Worm (Caenorhabditis elegans) whole organism, young adult: Measurements from ENCODE around the gene B0336.12.

Experiments used
- B0035.1 ChIP-seq: sonication (generic microtip); optimal IDR thresholded peaks from 2 replicates; lab custom pipeline; 2016; ENCODE audit warnings: missing genetic modification characterization, mild to moderate bottlenecking, missing compliant biosample characterization, missing genotype, missing genetic modification reagents
- B0261.1 ChIP-seq: sonication (generic microtip); optimal IDR thresholded peaks from 2 replicates; lab custom pipeline; 2016; ENCODE audit warnings: mild to moderate bottlenecking, missing genetic modification characterization, moderate library complexity, missing compliant biosample characterization
- C17E4.6 ChIP-seq: fragments of 200-800 bp; sonication (Bioruptor generic); IDR thresholded peaks from 2 replicates; pipeline ENCODE4 v1.3.6; 2022; ENCODE audit warnings: missing genetic modification reagents, missing genetic modification characterization, missing compliant biosample characterization
- D2030.7 ChIP-seq: fragments of 200-800 bp; sonication (Bioruptor generic); IDR thresholded peaks from 2 replicates; pipeline ENCODE4 v1.3.6; 2022; ENCODE audit warnings: missing genetic modification reagents, missing genetic modification characterization, missing compliant biosample characterization
- F22D6.2 ChIP-seq: sonication (generic microtip); optimal IDR thresholded peaks from 2 replicates; lab custom pipeline; 2016; ENCODE audit warnings: mild to moderate bottlenecking, missing genetic modification characterization, missing compliant biosample characterization
- F37B4.10 ChIP-seq: fragments of 200-800 bp; sonication (Bioruptor generic); IDR thresholded peaks from 2 replicates; pipeline ENCODE4 v1.3.6; 2022; ENCODE audit warnings: missing genetic modification characterization, missing compliant biosample characterization
- F49E8.2 ChIP-seq: sonication (generic microtip); optimal IDR thresholded peaks from 3 replicates; lab custom pipeline; 2017; ENCODE audit warnings: missing genetic modification characterization, mild to moderate bottlenecking, missing compliant biosample characterization, antibody characterized with exemption, moderate library complexity; ENCODE audit not compliant: insufficient read depth
- F57A8.1 ChIP-seq: fragments of 200-800 bp; sonication (Bioruptor generic); optimal IDR thresholded peaks from 2 replicates; lab custom pipeline; 2018; ENCODE audit warnings: mild to moderate bottlenecking, missing genetic modification characterization, moderate library complexity, missing compliant biosample characterization
- K11D2.4 ChIP-seq: fragments of 200-800 bp; sonication (Bioruptor generic); IDR thresholded peaks from 2 replicates; pipeline ENCODE4 v1.3.6; 2022; ENCODE audit warnings: missing genetic modification reagents, missing genetic modification characterization, missing compliant biosample characterization
- T07F8.4 ChIP-seq: sonication (generic microtip); optimal IDR thresholded peaks from 2 replicates; lab custom pipeline; 2016; ENCODE audit warnings: mild to moderate bottlenecking, missing genetic modification characterization, moderate library complexity, missing compliant biosample characterization
- Y56A3A.18 ChIP-seq: fragments of 200-800 bp; sonication (Bioruptor generic); IDR thresholded peaks from 2 replicates; pipeline ENCODE4 v1.3.6; 2022; ENCODE audit warnings: missing genetic modification reagents, missing genetic modification characterization, missing compliant biosample characterization
- Y67H2A.10 ChIP-seq: fragments of 200-800 bp; sonication (Bioruptor generic); conservative IDR thresholded peaks from 2 replicates; pipeline ENCODE4 v1.3.6; 2022; ENCODE audit warnings: missing genetic modification reagents, missing genetic modification characterization, missing compliant biosample characterization
- akir-1 ChIP-seq: fragments of 200-800 bp; sonication (Bioruptor generic); optimal IDR thresholded peaks from 2 replicates; lab custom pipeline; 2018; ENCODE audit warnings: mild to moderate bottlenecking, missing genetic modification characterization, moderate library complexity, missing compliant biosample characterization
- aptf-3 ChIP-seq: fragments of 200-800 bp; sonication (Bioruptor generic); IDR thresholded peaks from 2 replicates; pipeline ENCODE4 v1.3.6; 2022; ENCODE audit warnings: missing genetic modification characterization, missing compliant biosample characterization
- athp-1 ChIP-seq: sonication (generic microtip); optimal IDR thresholded peaks from 2 replicates; lab custom pipeline; 2017; ENCODE audit warnings: mild to moderate bottlenecking, missing genetic modification characterization, missing compliant biosample characterization
- attf-6 ChIP-seq: fragments of 200-800 bp; sonication (Bioruptor generic); IDR thresholded peaks from 2 replicates; pipeline ENCODE4 v1.3.6; 2022; ENCODE audit warnings: missing genetic modification reagents, missing genetic modification characterization, missing compliant biosample characterization
- bed-1 ChIP-seq: fragments of 200-800 bp; sonication (Bioruptor generic); IDR thresholded peaks from 2 replicates; pipeline ENCODE4 v1.3.6; 2022; ENCODE audit warnings: missing genetic modification reagents, missing genetic modification characterization, missing compliant biosample characterization
- ceh-100 ChIP-seq: fragments of 200-800 bp; sonication (Bioruptor generic); IDR thresholded peaks from 2 replicates; pipeline ENCODE4 v1.3.6; 2022; ENCODE audit warnings: missing genetic modification reagents, missing genetic modification characterization, missing compliant biosample characterization
- ceh-40 ChIP-seq: fragments of 200-800 bp; sonication (Bioruptor generic); IDR thresholded peaks from 2 replicates; pipeline ENCODE4 v1.3.6; 2022; ENCODE audit warnings: missing genetic modification characterization, missing compliant biosample characterization
- ceh-91 ChIP-seq: fragments of 200-800 bp; sonication (Bioruptor generic); IDR thresholded peaks from 2 replicates; pipeline ENCODE4 v1.3.6; 2022; ENCODE audit warnings: missing genetic modification reagents, missing genetic modification characterization, missing compliant biosample characterization
- die-1 ChIP-seq: sonication (generic microtip); optimal IDR thresholded peaks from 2 replicates; lab custom pipeline; 2016; ENCODE audit warnings: missing genotype, mild to moderate bottlenecking, missing genetic modification characterization, missing compliant biosample characterization
- dox-1 ChIP-seq: fragments of 200-800 bp; sonication (Bioruptor generic); IDR thresholded peaks from 2 replicates; pipeline ENCODE4 v1.3.6; 2022; ENCODE audit warnings: missing genetic modification reagents, missing genetic modification characterization, missing compliant biosample characterization
- efl-1 ChIP-seq: fragments of 150-350 bp; optimal IDR thresholded peaks from 2 replicates; lab custom pipeline; 2014; ENCODE audit warnings: missing biosample characterization, missing genetic modification reagents, missing genetic modification characterization
- egl-18 ChIP-seq: fragments of 200-800 bp; sonication (Bioruptor generic); IDR thresholded peaks from 2 replicates; pipeline ENCODE4 v1.3.6; 2022; ENCODE audit warnings: missing genetic modification reagents, missing genetic modification characterization, missing compliant biosample characterization
- egl-44 ChIP-seq: fragments of 200-800 bp; sonication (Bioruptor generic); IDR thresholded peaks from 2 replicates; pipeline ENCODE4 v1.3.6; 2022; ENCODE audit warnings: missing genetic modification reagents, missing genetic modification characterization, missing compliant biosample characterization
- hlh-12 ChIP-seq: sonication (generic microtip); optimal IDR thresholded peaks from 2 replicates; lab custom pipeline; 2016; ENCODE audit warnings: missing genetic modification characterization, missing compliant biosample characterization
- hrde-1 ChIP-seq: sonication (generic microtip); optimal IDR thresholded peaks from 2 replicates; lab custom pipeline; 2016; ENCODE audit warnings: missing genetic modification characterization, mild to moderate bottlenecking, missing compliant biosample characterization, moderate library complexity, missing genotype, missing genetic modification reagents, borderline replicate concordance
- let-526 ChIP-seq: fragments of 200-800 bp; sonication (Bioruptor generic); IDR thresholded peaks from 2 replicates; pipeline ENCODE4 v1.3.6; 2022; ENCODE audit warnings: missing genetic modification reagents, missing genetic modification characterization, missing compliant biosample characterization
- let-607 ChIP-seq, 2 experiments: fragments of 200-800 bp in 1 of 2; sonication (Bioruptor generic) in 1 of 2; sonication (generic microtip) in 1 of 2; optimal IDR thresholded peaks; 2 replicates each; lab custom pipeline; 2016 to 2018; ENCODE audit warnings: mild to moderate bottlenecking in 2 of 2, missing compliant biosample characterization in 2 of 2, missing genetic modification characterization in 2 of 2, moderate library complexity in 2 of 2, missing genotype in 1 of 2
- lsy-27 ChIP-seq: sonication (generic microtip); optimal IDR thresholded peaks from 2 replicates; lab custom pipeline; 2017; ENCODE audit warnings: missing genetic modification characterization, mild to moderate bottlenecking, missing compliant biosample characterization, antibody characterized with exemption, missing genotype, borderline replicate concordance; ENCODE audit not compliant: insufficient read depth
- madf-10 ChIP-seq: sonication (generic microtip); optimal IDR thresholded peaks from 2 replicates; lab custom pipeline; 2016; ENCODE audit warnings: mild to moderate bottlenecking, missing genetic modification characterization, missing compliant biosample characterization
- mel-28 ChIP-seq: sonication (generic microtip); optimal IDR thresholded peaks from 2 replicates; lab custom pipeline; 2016; ENCODE audit warnings: borderline replicate concordance, mild to moderate bottlenecking, missing genetic modification characterization, missing compliant biosample characterization
- mes-4 ChIP-seq: sonication (generic microtip); optimal IDR thresholded peaks from 2 replicates; lab custom pipeline; 2016; ENCODE audit warnings: missing genotype, missing genetic modification characterization, missing compliant biosample characterization
- nfya-1 ChIP-seq: sonication (generic microtip); optimal IDR thresholded peaks from 2 replicates; lab custom pipeline; 2017; ENCODE audit warnings: antibody characterized with exemption, missing compliant biosample characterization, missing genetic modification characterization, borderline replicate concordance; ENCODE audit not compliant: insufficient read depth
- nfyb-1 ChIP-seq: fragments of 200-800 bp; sonication (Bioruptor generic); IDR thresholded peaks from 2 replicates; pipeline ENCODE4 v1.3.6; 2022; ENCODE audit warnings: missing genetic modification reagents, missing genetic modification characterization, missing compliant biosample characterization
- nhr-120 ChIP-seq: fragments of 200-800 bp; sonication (Bioruptor generic); IDR thresholded peaks from 2 replicates; pipeline ENCODE4 v1.3.6; 2022; ENCODE audit warnings: missing genetic modification characterization, missing compliant biosample characterization
- nhr-27 ChIP-seq: fragments of 200-800 bp; sonication (Bioruptor generic); optimal IDR thresholded peaks from 2 replicates; lab custom pipeline; 2018; ENCODE audit warnings: mild to moderate bottlenecking, missing genetic modification characterization, moderate library complexity, missing compliant biosample characterization
- pha-4 ChIP-seq: fragments of 150-350 bp; sonication (generic microtip); optimal IDR thresholded peaks from 2 replicates; lab custom pipeline; 2014; ENCODE audit warnings: missing biosample characterization, missing genetic modification reagents, missing genetic modification characterization
- rcor-1 ChIP-seq: fragments of 200-800 bp; sonication (Bioruptor generic); IDR thresholded peaks from 2 replicates; pipeline ENCODE4 v1.3.6; 2022; ENCODE audit warnings: missing genetic modification reagents, missing genetic modification characterization, missing compliant biosample characterization
- rec-8 ChIP-seq, 2 experiments: sonication (generic microtip); optimal IDR thresholded peaks; 2 replicates each; lab custom pipeline; 2016; ENCODE audit warnings: mild to moderate bottlenecking in 2 of 2, missing genetic modification characterization in 2 of 2, missing genetic modification reagents in 2 of 2, missing genotype in 2 of 2, missing biosample characterization in 1 of 2, missing compliant biosample characterization in 1 of 2, moderate library complexity in 1 of 2
- sdz-38 ChIP-seq: sonication (generic microtip); optimal IDR thresholded peaks from 2 replicates; lab custom pipeline; 2016; ENCODE audit warnings: missing genotype, missing genetic modification characterization, missing compliant biosample characterization
- sea-2 ChIP-seq: fragments of 200-800 bp; sonication (Bioruptor generic); IDR thresholded peaks from 2 replicates; pipeline ENCODE4 v1.3.6; 2022; ENCODE audit warnings: missing genetic modification characterization, missing compliant biosample characterization
- sptf-2 ChIP-seq: fragments of 200-800 bp; sonication (Bioruptor generic); optimal IDR thresholded peaks from 2 replicates; lab custom pipeline; 2018; ENCODE audit warnings: mild to moderate bottlenecking, missing genetic modification characterization, missing compliant biosample characterization
- tlf-1 ChIP-seq: fragments of 200-800 bp; sonication (Bioruptor generic); optimal IDR thresholded peaks from 2 replicates; lab custom pipeline; 2018; ENCODE audit warnings: mild to moderate bottlenecking, missing genetic modification characterization, missing compliant biosample characterization
- unc-62 ChIP-seq: fragments of 150-350 bp; optimal IDR thresholded peaks from 2 replicates; lab custom pipeline; 2014; ENCODE audit warnings: missing biosample characterization, missing genetic modification reagents, missing genetic modification characterization
- ztf-18 ChIP-seq: sonication (generic microtip); optimal IDR thresholded peaks from 2 replicates; lab custom pipeline; 2016; ENCODE audit warnings: missing genotype, mild to moderate bottlenecking, missing genetic modification characterization, missing compliant biosample characterization
- ztf-25 ChIP-seq: fragments of 200-800 bp; sonication (Bioruptor generic); IDR thresholded peaks from 2 replicates; pipeline ENCODE4 v1.3.6; 2022; ENCODE audit warnings: missing genetic modification reagents, missing genetic modification characterization, missing compliant biosample characterization
- ztf-3 ChIP-seq: fragments of 200-800 bp; sonication (Bioruptor generic); optimal IDR thresholded peaks from 2 replicates; lab custom pipeline; 2018; ENCODE audit warnings: mild to moderate bottlenecking, missing genetic modification characterization, missing compliant biosample characterization

Gene B0336.12

ce11 chrIII:5705228-5705888, 4.6 kb downstream of the B0336.12 start, which contains the start of gene swp-1 (continued):
- no peak for TF ChIP-seq dox-1
- TF ChIP-seq mel-28, result no peak
- 0 out of 2 replicates have a peak, but pooled peaks have one; percentile 45 for TF ChIP-seq C17E4.6 (GFP tag; lab: Robert Waterston, UW)
- TF ChIP-seq bed-1 (GFP tag; lab: Robert Waterston, UW), result no peak
- no peak for TF ChIP-seq F37B4.10 (GFP tag; lab: Robert Waterston, UW)
- no peak for TF ChIP-seq aptf-3 (GFP tag; lab: Robert Waterston, UW)
- TF ChIP-seq egl-44 (GFP tag; lab: Robert Waterston, UW), result 0 out of 2 replicates have a peak, but pooled peaks have one; percentile 24
- no peak for TF ChIP-seq sea-2 (GFP tag; lab: Robert Waterston, UW)
- no peak for TF ChIP-seq sptf-2 (GFP tag; lab: Kevin White, UChicago)
- TF ChIP-seq pha-4 (tag; lab: Kevin White, UChicago), result no peak
- no peak for TF ChIP-seq mes-4 (tag; lab: Kevin White, UChicago)
- no peak for TF ChIP-seq lsy-27 (tag; lab: Kevin White, UChicago)
- no peak for TF ChIP-seq sdz-38 (tag; lab: Kevin White, UChicago)
- TF ChIP-seq nfya-1 (tag; lab: Kevin White, UChicago), result no peak
- TF ChIP-seq F57A8.1 (GFP tag; lab: Kevin White, UChicago), result no peak
- TF ChIP-seq nfyb-1 (GFP tag; lab: Robert Waterston, UW), result no peak
- no peak for TF ChIP-seq ztf-3 (GFP tag; lab: Kevin White, UChicago)
- TF ChIP-seq ztf-25 (GFP tag; lab: Robert Waterston, UW), result no peak
- TF ChIP-seq nhr-120 (GFP tag; lab: Robert Waterston, UW), result no peak
- no peak for TF ChIP-seq nhr-27 (tag; lab: Kevin White, UChicago)
- peak; percentile 46 for TF ChIP-seq athp-1 (tag; lab: Kevin White, UChicago)
- TF ChIP-seq tlf-1 (GFP tag; lab: Kevin White, UChicago), result peak; percentile 54
- TF ChIP-seq F49E8.2 (tag; lab: Kevin White, UChicago), result peak; percentile 38
- TF ChIP-seq hlh-12, result no peak
- no peak for TF ChIP-seq egl-18 (GFP tag; lab: Robert Waterston, UW)
- TF ChIP-seq ceh-91, result no peak
- TF ChIP-seq akir-1 (GFP tag; lab: Kevin White, UChicago), result no peak
- TF ChIP-seq madf-10 (tag; lab: Kevin White, UChicago), result no peak
- TF ChIP-seq let-607 (tag; optimal IDR thresholded peaks at IDR 0.05; lab: Kevin White, UChicago), result no peak
- TF ChIP-seq attf-6 (GFP tag; lab: Robert Waterston, UW), result peak; percentile 76
- no peak for TF ChIP-seq rcor-1 (GFP tag; lab: Robert Waterston, UW)
- peak; percentile 21 for TF ChIP-seq ztf-18 (tag; lab: Kevin White, UChicago)
- peak; percentile 50 for TF ChIP-seq die-1 (tag; lab: Kevin White, UChicago)
- no peak for TF ChIP-seq Y67H2A.10
- TF ChIP-seq K11D2.4 (GFP tag; lab: Robert Waterston, UW), result no peak
- TF ChIP-seq D2030.7, result no peak
- no peak for TF ChIP-seq B0035.1 (tag; lab: Kevin White, UChicago)
- no peak for TF ChIP-seq let-526
- no peak for TF ChIP-seq B0261.1 (tag; lab: Kevin White, UChicago)
- TF ChIP-seq Y56A3A.18 (GFP tag; lab: Robert Waterston, UW), result no peak
- TF ChIP-seq hrde-1 (tag; lab: Kevin White, UChicago), result peak; percentile 12
- TF ChIP-seq rec-8 (tag; optimal IDR thresholded peaks at IDR 0.05; lab: Kevin White, UChicago), result no peak
- no peak for TF ChIP-seq T07F8.4 (tag; lab: Kevin White, UChicago)
- no peak for TF ChIP-seq F22D6.2 (tag; lab: Kevin White, UChicago)
- peak; percentile 19 for TF ChIP-seq efl-1
- TF ChIP-seq unc-62, result no peak
- no peak for TF ChIP-seq ceh-40
- TF ChIP-seq ceh-100 (GFP tag; lab: Robert Waterston, UW), result peak; percentile 16; the same call in 1 of the 2 replicates
